Fruit fly (Drosophila melanogaster) whole organism, embryonic: ENCODE measurements around the gene CG15725.

Experiments
- Abd-B ChIP-seq: fragments of 200-800 bp; sonication (Bioruptor generic); optimal IDR thresholded peaks from 2 replicates; lab custom pipeline; 2018; ENCODE audit warnings: missing biosample characterization, mild to moderate bottlenecking, missing genetic modification characterization, moderate library complexity
- Bgb ChIP-seq: fragments of 200-800 bp; sonication (Bioruptor generic); IDR thresholded peaks from 2 replicates; pipeline ENCODE4 v1.3.6; 2022; ENCODE audit warnings: missing biosample characterization, missing genetic modification characterization; ENCODE audit not compliant: partially characterized antibody
- CG10431 ChIP-seq: fragments of 200-800 bp; sonication (Bioruptor generic); optimal IDR thresholded peaks from 3 replicates; lab custom pipeline; 2018; ENCODE audit warnings: missing biosample characterization, mild to moderate bottlenecking, missing genetic modification characterization
- CG10462 ChIP-seq: fragments of 200-800 bp; sonication (Bioruptor generic); optimal IDR thresholded peaks from 2 replicates; lab custom pipeline; 2016; ENCODE audit warnings: missing biosample characterization, missing genetic modification characterization
- CG10543 ChIP-seq: fragments of 200-800 bp; sonication (Bioruptor generic); optimal IDR thresholded peaks from 3 replicates; lab custom pipeline; 2017; ENCODE audit warnings: missing biosample characterization, mild to moderate bottlenecking, missing genetic modification characterization, moderate library complexity
- CG11247 ChIP-seq: fragments of 200-800 bp; sonication (Bioruptor generic); IDR thresholded peaks from 2 replicates; pipeline ENCODE4 v1.3.6; 2022; ENCODE audit warnings: missing biosample characterization, missing genetic modification characterization
- CG12104 ChIP-seq: fragments of 200-800 bp; sonication (Bioruptor generic); optimal IDR thresholded peaks from 3 replicates; lab custom pipeline; 2016; ENCODE audit warnings: missing biosample characterization, missing genetic modification characterization
- CG1233 ChIP-seq: fragments of 200-800 bp; sonication (Bioruptor generic); optimal IDR thresholded peaks from 4 replicates; lab custom pipeline; 2018; ENCODE audit warnings: missing biosample characterization, mild to moderate bottlenecking, missing genetic modification characterization
- CG15269 ChIP-seq: fragments of 200-800 bp; sonication (Bioruptor generic); optimal IDR thresholded peaks from 2 replicates; lab custom pipeline; 2018; ENCODE audit warnings: missing biosample characterization, mild to moderate bottlenecking, missing genetic modification characterization, moderate library complexity
- CG1647 ChIP-seq: fragments of 200-800 bp; sonication (Bioruptor generic); optimal IDR thresholded peaks from 3 replicates; lab custom pipeline; 2016; ENCODE audit warnings: missing biosample characterization, missing genetic modification characterization
- CG16863 ChIP-seq: fragments of 200-800 bp; sonication (Bioruptor generic); optimal IDR thresholded peaks from 3 replicates; lab custom pipeline; 2016; ENCODE audit warnings: missing biosample characterization, missing genetic modification characterization
- CG17568 ChIP-seq: fragments of 200-800 bp; sonication (Bioruptor generic); optimal IDR thresholded peaks from 2 replicates; lab custom pipeline; 2018; ENCODE audit warnings: missing biosample characterization, mild to moderate bottlenecking, missing genetic modification characterization, moderate library complexity
- CG17612 ChIP-seq: fragments of 200-800 bp; sonication (Bioruptor generic); IDR thresholded peaks from 2 replicates; pipeline ENCODE4 v1.3.6; 2022; ENCODE audit warnings: missing biosample characterization, missing genetic modification characterization
- CG18011 ChIP-seq: fragments of 200-800 bp; sonication (Bioruptor generic); optimal IDR thresholded peaks from 2 replicates; lab custom pipeline; 2017; ENCODE audit warnings: missing biosample characterization, missing genetic modification characterization, mild to moderate bottlenecking, moderate library complexity, missing genotype
- CG2889 ChIP-seq: fragments of 200-800 bp; sonication (Bioruptor generic); IDR thresholded peaks from 3 replicates; pipeline ENCODE4 v1.3.6; 2022; ENCODE audit warnings: missing biosample characterization, missing genetic modification characterization
- CG4404 ChIP-seq: fragments of 200-800 bp; sonication (Bioruptor generic); IDR thresholded peaks from 2 replicates; pipeline ENCODE4 v1.3.6; 2022; ENCODE audit warnings: missing biosample characterization, missing genetic modification characterization
- CG4730 ChIP-seq: fragments of 200-800 bp; sonication (Bioruptor generic); IDR thresholded peaks from 2 replicates; pipeline ENCODE4 v1.3.6; 2022; ENCODE audit warnings: missing biosample characterization, missing genetic modification characterization
- CG7357 ChIP-seq: fragments of 200-800 bp; sonication (Bioruptor generic); IDR thresholded peaks from 3 replicates; pipeline ENCODE4 v1.3.6; 2022; ENCODE audit warnings: missing biosample characterization, missing genetic modification characterization
- CG9215 ChIP-seq: fragments of 200-800 bp; sonication (Bioruptor generic); IDR thresholded peaks from 2 replicates; pipeline ENCODE4 v1.3.6; 2022; ENCODE audit warnings: missing biosample characterization, missing genetic modification characterization
- Chrac-16 ChIP-seq: fragments of 200-800 bp; sonication (Bioruptor generic); optimal IDR thresholded peaks from 3 replicates; lab custom pipeline; 2016; ENCODE audit warnings: missing biosample characterization, missing genetic modification characterization
- Dad ChIP-seq: fragments of 200-800 bp; sonication (Bioruptor generic); optimal IDR thresholded peaks from 3 replicates; lab custom pipeline; 2016; ENCODE audit warnings: missing biosample characterization, missing genetic modification characterization
- Dip3 ChIP-seq: fragments of 200-800 bp; sonication (Bioruptor generic); optimal IDR thresholded peaks from 3 replicates; lab custom pipeline; 2016; ENCODE audit warnings: missing biosample characterization, missing genetic modification characterization
- Dref ChIP-seq: fragments of 200-800 bp; sonication (Bioruptor generic); IDR thresholded peaks from 2 replicates; pipeline ENCODE4 v1.3.6; 2022; ENCODE audit warnings: missing biosample characterization, missing genetic modification characterization
- E2f1 ChIP-seq: fragments of 200-800 bp; sonication (Bioruptor generic); IDR thresholded peaks from 2 replicates; pipeline ENCODE4 v1.3.6; 2022; ENCODE audit warnings: missing biosample characterization, missing genetic modification characterization
- Eip74EF ChIP-seq, 2 experiments: fragments of 200-800 bp in 1 of 2; fragments of >200 bp in 1 of 2; sonication (Bioruptor generic) in 1 of 2; optimal IDR thresholded peaks; 2 replicates each; lab custom pipeline; 2017 to 2019; ENCODE audit warnings: missing biosample characterization in 2 of 2, missing genetic modification characterization in 2 of 2, mild to moderate bottlenecking in 1 of 2, moderate library complexity in 1 of 2
- Fer1 ChIP-seq: fragments of 200-800 bp; sonication (Bioruptor generic); optimal IDR thresholded peaks from 2 replicates; lab custom pipeline; 2017; ENCODE audit warnings: missing biosample characterization, mild to moderate bottlenecking, missing genetic modification characterization
- Kr ChIP-seq: fragments of 200-800 bp; sonication (Bioruptor generic); optimal IDR thresholded peaks from 2 replicates; lab custom pipeline; 2017; ENCODE audit warnings: missing biosample characterization, mild to moderate bottlenecking, missing genetic modification characterization
- Lim3 ChIP-seq: fragments of 200-800 bp; sonication (Bioruptor generic); IDR thresholded peaks from 2 replicates; pipeline ENCODE4 v1.3.6; 2022; ENCODE audit warnings: missing biosample characterization, missing genetic modification characterization
- MBD-R2 ChIP-seq: fragments of 200-800 bp; sonication (Bioruptor generic); IDR thresholded peaks from 2 replicates; pipeline ENCODE4 v1.3.6; 2022; ENCODE audit warnings: missing biosample characterization, missing genetic modification characterization
- MESR4 ChIP-seq: fragments of 200-800 bp; sonication (Bioruptor generic); optimal IDR thresholded peaks from 2 replicates; lab custom pipeline; 2018; ENCODE audit warnings: missing biosample characterization, mild to moderate bottlenecking, missing genetic modification characterization, moderate library complexity
- NC2α ChIP-seq: fragments of 200-800 bp; sonication (Bioruptor generic); optimal IDR thresholded peaks from 2 replicates; lab custom pipeline; 2016; ENCODE audit warnings: missing biosample characterization, missing genetic modification characterization
- Ptx1 ChIP-seq: fragments of 200-800 bp; sonication (Bioruptor generic); IDR thresholded peaks from 2 replicates; pipeline ENCODE4 v1.3.6; 2022; ENCODE audit warnings: missing biosample characterization, missing genetic modification characterization
- Stat92E ChIP-seq, 3 experiments: fragments of >200 bp in 2 of 3; fragments of 200-800 bp in 1 of 3; sonication (Bioruptor generic) in 1 of 3; optimal IDR thresholded peaks; 2 replicates each; lab custom pipeline; 2017 to 2019; ENCODE audit warnings: missing biosample characterization in 3 of 3, missing genetic modification characterization in 3 of 3, mild to moderate bottlenecking in 1 of 3, moderate library complexity in 1 of 3
- Tbp ChIP-seq: fragments of >200 bp; optimal IDR thresholded peaks from 2 replicates; lab custom pipeline; 2018; ENCODE audit warnings: missing biosample characterization, missing genetic modification characterization
- ato ChIP-seq: fragments of 200-800 bp; sonication (Bioruptor generic); IDR thresholded peaks from 2 replicates; pipeline ENCODE4 v1.3.6; 2022; ENCODE audit warnings: missing biosample characterization, missing genetic modification characterization; ENCODE audit not compliant: partially characterized antibody
- bigmax ChIP-seq: fragments of 200-800 bp; sonication (Bioruptor generic); optimal IDR thresholded peaks from 2 replicates; lab custom pipeline; 2018; ENCODE audit warnings: missing biosample characterization, mild to moderate bottlenecking, missing genetic modification characterization
- cas ChIP-seq: fragments of 200-800 bp; sonication (Bioruptor generic); IDR thresholded peaks from 2 replicates; pipeline ENCODE4 v1.3.6; 2022; ENCODE audit warnings: missing biosample characterization, missing genetic modification characterization
- dimm ChIP-seq: fragments of 200-800 bp; sonication (Bioruptor generic); IDR thresholded peaks from 2 replicates; pipeline ENCODE4 v1.3.6; 2022; ENCODE audit warnings: missing biosample characterization, missing genetic modification characterization
- gem ChIP-seq: fragments of 200-800 bp; sonication (Bioruptor generic); optimal IDR thresholded peaks from 2 replicates; lab custom pipeline; 2019; ENCODE audit warnings: missing biosample characterization, mild to moderate bottlenecking, missing genetic modification characterization, moderate library complexity
- gfzf ChIP-seq: fragments of 200-800 bp; sonication (Bioruptor generic); optimal IDR thresholded peaks from 2 replicates; lab custom pipeline; 2016; ENCODE audit warnings: missing biosample characterization, mild to moderate bottlenecking, missing genetic modification characterization, moderate library complexity
- gsb-n ChIP-seq: fragments of 200-800 bp; sonication (Bioruptor generic); optimal IDR thresholded peaks from 3 replicates; lab custom pipeline; 2018; ENCODE audit warnings: missing biosample characterization, mild to moderate bottlenecking, missing genetic modification characterization
- hkb ChIP-seq, 2 experiments: fragments of 200-800 bp in 1 of 2; fragments of >200 bp in 1 of 2; sonication (Bioruptor generic) in 1 of 2; IDR thresholded peaks in 1 of 2; optimal IDR thresholded peaks in 1 of 2; 2 replicates each; pipeline versions ENCODE4 v1.3.6 to Lab custom; 2017 to 2022; ENCODE audit warnings: missing biosample characterization in 1 of 2, missing genetic modification characterization in 1 of 2
- insv ChIP-seq, 2 experiments: fragments of 200-800 bp; sonication (Bioruptor generic); optimal IDR thresholded peaks; 3 replicates each; lab custom pipeline; 2016 to 2018; ENCODE audit warnings: missing biosample characterization in 2 of 2, missing genetic modification characterization in 2 of 2
- nom ChIP-seq: fragments of 200-800 bp; sonication (Bioruptor generic); optimal IDR thresholded peaks from 2 replicates; lab custom pipeline; 2017; ENCODE audit warnings: missing biosample characterization, missing genetic modification characterization, mild to moderate bottlenecking, moderate library complexity, missing genetic modification reagents
- pros ChIP-seq: fragments of 200-800 bp; sonication (Bioruptor generic); optimal IDR thresholded peaks from 3 replicates; lab custom pipeline; 2019; ENCODE audit warnings: missing biosample characterization, mild to moderate bottlenecking, missing genetic modification characterization, moderate library complexity
- ranshi ChIP-seq: fragments of 200-800 bp; sonication (Bioruptor generic); IDR thresholded peaks from 2 replicates; pipeline ENCODE4 v1.3.6; 2022; ENCODE audit warnings: missing biosample characterization, missing genetic modification characterization
- sqz ChIP-seq: fragments of 200-800 bp; sonication (Bioruptor generic); optimal IDR thresholded peaks from 3 replicates; lab custom pipeline; 2018; ENCODE audit warnings: missing biosample characterization, mild to moderate bottlenecking, missing genetic modification characterization
- ssp ChIP-seq: fragments of 200-800 bp; sonication (Bioruptor generic); IDR thresholded peaks from 2 replicates; pipeline ENCODE4 v1.3.6; 2022; ENCODE audit warnings: missing biosample characterization, missing genetic modification characterization
- usp ChIP-seq: fragments of >200 bp; optimal IDR thresholded peaks from 2 replicates; lab custom pipeline; 2017; ENCODE audit warnings: missing biosample characterization, missing genetic modification characterization

The CG15725 gene

dm6 chrX:12724287-12725186 lies 18.9 kb downstream of the CG15725 start (continued):
- no peak for TF ChIP-seq cas (GFP tag; lab: Robert Waterston, UW)
- no peak for TF ChIP-seq bigmax
- no peak for TF ChIP-seq CG11247
- no peak for TF ChIP-seq ato (GFP tag; lab: Robert Waterston, UW)
- no peak for TF ChIP-seq Tbp (GFP tag; lab: Kevin White, UChicago)
- no peak for TF ChIP-seq gfzf (GFP tag; lab: Kevin White, UChicago)
- TF ChIP-seq usp, result no peak
- no peak for TF ChIP-seq CG7357 (GFP tag; lab: Robert Waterston, UW)
- TF ChIP-seq CG9215, result no peak
- TF ChIP-seq CG12104, result no peak
- no peak for TF ChIP-seq Lim3 (GFP tag; lab: Robert Waterston, UW)
- TF ChIP-seq CG4730 (GFP tag; lab: Robert Waterston, UW), result no peak
- TF ChIP-seq CG10462 (GFP tag; lab: Kevin White, UChicago), result no peak
- no peak for TF ChIP-seq Kr (GFP tag; lab: Kevin White, UChicago)
- no peak for TF ChIP-seq CG2889
- no peak for TF ChIP-seq MESR4 (GFP tag; lab: Kevin White, UChicago)
- TF ChIP-seq CG1647, result no peak
- 0 out of 2 replicates have a peak, but pooled peaks have one; percentile 29 for TF ChIP-seq Ptx1 (GFP tag; lab: Robert Waterston, UW)
- peak; percentile 50 for TF ChIP-seq pros (GFP tag; lab: Kevin White, UChicago)
- peak in 1 of 2 experiments; percentile 10 for TF ChIP-seq Eip74EF (GFP tag; optimal IDR thresholded peaks at IDR 0.05; lab: Kevin White, UChicago)
- TF ChIP-seq Dref (GFP tag; lab: Robert Waterston, UW), result no peak
- TF ChIP-seq Stat92E (GFP tag; optimal IDR thresholded peaks at IDR 0.05; lab: Kevin White, UChicago), result no peak
- no peak for TF ChIP-seq CG17612
- TF ChIP-seq hkb (optimal IDR thresholded peaks at IDR 0.05; lab: Kevin White, UChicago), result no peak
- no peak for TF ChIP-seq hkb (GFP tag; IDR thresholded peaks at IDR 0.05; lab: Robert Waterston, UW)
- no peak for TF ChIP-seq CG4404
- no peak for TF ChIP-seq E2f1
- TF ChIP-seq gsb-n (tag; lab: Kevin White, UChicago), result no peak
- TF ChIP-seq CG10431 (GFP tag; lab: Kevin White, UChicago), result no peak
- TF ChIP-seq CG18011, result no peak
- TF ChIP-seq gem (tag; lab: Kevin White, UChicago), result peak; percentile 47
- TF ChIP-seq NC2α (GFP tag; lab: Kevin White, UChicago), result no peak
- TF ChIP-seq Abd-B (GFP tag; lab: Kevin White, UChicago), result no peak
- TF ChIP-seq CG1233 (GFP tag; lab: Kevin White, UChicago), result no peak
- TF ChIP-seq CG16863 (GFP tag; lab: Kevin White, UChicago), result peak; percentile 1
- TF ChIP-seq insv (GFP tag; optimal IDR thresholded peaks at IDR 0.05; lab: Kevin White, UChicago), result no peak
- no peak for TF ChIP-seq sqz
- no peak for TF ChIP-seq ranshi (GFP tag; lab: Robert Waterston, UW)
- no peak for TF ChIP-seq CG17568 (GFP tag; lab: Kevin White, UChicago)
- no peak for TF ChIP-seq dimm (GFP tag; lab: Robert Waterston, UW)
- TF ChIP-seq CG15269, result no peak
- no peak for TF ChIP-seq Fer1 (GFP tag; lab: Kevin White, UChicago)
- TF ChIP-seq ssp (GFP tag; lab: Robert Waterston, UW), result no peak
- TF ChIP-seq nom (GFP tag; lab: Kevin White, UChicago), result peak; percentile 71
- TF ChIP-seq Dad, result no peak
- TF ChIP-seq Dip3 (GFP tag; lab: Kevin White, UChicago), result no peak
- no peak for TF ChIP-seq CG10543 (GFP tag; lab: Kevin White, UChicago)
- TF ChIP-seq MBD-R2 (GFP tag; lab: Robert Waterston, UW), result no peak
- no peak for TF ChIP-seq Chrac-16 (GFP tag; lab: Kevin White, UChicago)
- no peak for TF ChIP-seq Bgb
